Fruit fly (Drosophila melanogaster): Measurements from ENCODE around the gene CG10466.
A peak's percentile ranks its signal among the peaks of the same experiment; 100 is the strongest.

CG10466 gene

dm6 chr2L:19763773-19764580 lies 27.9 kb upstream of the CG10466 start, which contains the start of gene fbp (continued):
- TF ChIP-seq Dbx (GFP tag; IDR thresholded peaks at IDR 0.05) = peak; percentile 44; the same call in 1 of the 3 replicates
- TF ChIP-seq CG7987 (GFP tag; optimal IDR thresholded peaks at IDR 0.05) = no peak
- TF ChIP-seq CG17359 (tag; optimal IDR thresholded peaks at IDR 0.05) = peak; percentile 50
- peak; percentile 47; the same call in 1 of the 2 replicates for TF ChIP-seq E2f1 (GFP tag; IDR thresholded peaks at IDR 0.05)
- TF ChIP-seq fd102C (GFP tag; optimal IDR thresholded peaks at IDR 0.05) = no peak
- TF ChIP-seq CG9609 (GFP tag; optimal IDR thresholded peaks at IDR 0.05) = no peak
- TF ChIP-seq CG2712 (tag; optimal IDR thresholded peaks at IDR 0.05) = peak; percentile 78
- no peak; the same call in 1 of the 2 replicates for TF ChIP-seq CG14014 (GFP tag; IDR thresholded peaks at IDR 0.05)
- TF ChIP-seq slou (GFP tag; optimal IDR thresholded peaks at IDR 0.05) = no peak
- TF ChIP-seq CG17186 (GFP tag; optimal IDR thresholded peaks at IDR 0.05) = no peak
- peak; percentile 29 for TF ChIP-seq CG4328 (GFP tag; optimal IDR thresholded peaks at IDR 0.05)
- no peak for TF ChIP-seq jing (GFP tag; optimal IDR thresholded peaks at IDR 0.05)
- TF ChIP-seq wor (GFP tag; IDR thresholded peaks at IDR 0.05) = no peak
- TF ChIP-seq Ssrp (tag; optimal IDR thresholded peaks at IDR 0.05) = peak; percentile 57
- no peak for TF ChIP-seq CG2202 (tag; optimal IDR thresholded peaks at IDR 0.05)
- TF ChIP-seq Sry-δ (GFP tag; optimal IDR thresholded peaks at IDR 0.05) = no peak
- TF ChIP-seq BtbVII (GFP tag; optimal IDR thresholded peaks at IDR 0.05) = peak; percentile 58
- TF ChIP-seq fu2 (GFP tag; optimal IDR thresholded peaks at IDR 0.05) = no peak
- TF ChIP-seq Mrtf (GFP tag; IDR thresholded peaks at IDR 0.05) = peak; percentile 28; the same call in 1 of the 3 replicates
- TF ChIP-seq CG3407 (GFP tag; optimal IDR thresholded peaks at IDR 0.05) = peak; percentile 37
- no peak for TF ChIP-seq zen2 (GFP tag; IDR thresholded peaks at IDR 0.05; ENCODE audit: partially characterized antibody)
- no peak for TF ChIP-seq MESR4 (GFP tag; optimal IDR thresholded peaks at IDR 0.05)
- TF ChIP-seq MBD-R2 (GFP tag; IDR thresholded peaks at IDR 0.05) = no peak; the same call in 1 of the 2 replicates
- no peak for TF ChIP-seq stc (GFP tag; IDR thresholded peaks at IDR 0.05)
- TF ChIP-seq cato (GFP tag; optimal IDR thresholded peaks at IDR 0.05; ENCODE audit: borderline replicate concordance) = peak; percentile 1
- no peak for TF ChIP-seq trh (GFP tag; optimal IDR thresholded peaks at IDR 0.05)
- TF ChIP-seq CG14860 (GFP tag; IDR thresholded peaks at IDR 0.05; ENCODE audit: partially characterized antibody) = no peak
- TF ChIP-seq ap (GFP tag; IDR thresholded peaks at IDR 0.05) = no peak
- no peak for TF ChIP-seq Max (GFP tag; optimal IDR thresholded peaks at IDR 0.05)
- TF ChIP-seq B-H2 (GFP tag; optimal IDR thresholded peaks at IDR 0.05) = no peak
- peak; percentile 52 for TF ChIP-seq nau (GFP tag; optimal IDR thresholded peaks at IDR 0.05)
- no peak for TF ChIP-seq Optix (GFP tag; IDR thresholded peaks at IDR 0.05)
- TF ChIP-seq CG3065 (GFP tag; optimal IDR thresholded peaks at IDR 0.05) = peak; percentile 28
- TF ChIP-seq B-H1 (GFP tag; IDR thresholded peaks at IDR 0.05) = peak; percentile 44; the same call in 1 of the 3 replicates
- TF ChIP-seq Dfd (GFP tag; optimal IDR thresholded peaks at IDR 0.05) = no peak
- no peak for TF ChIP-seq CkIIα-i1 (GFP tag; IDR thresholded peaks at IDR 0.05)
- TF ChIP-seq CG3281 (GFP tag; optimal IDR thresholded peaks at IDR 0.05) = peak; percentile 73
- peak; percentile 30; the same call in 1 of the 2 replicates for TF ChIP-seq Xrp1 (GFP tag; IDR thresholded peaks at IDR 0.05)
- peak; percentile 48 for TF ChIP-seq CG8388 (GFP tag; optimal IDR thresholded peaks at IDR 0.05)
- peak; percentile 75 for TF ChIP-seq CG7839 (tag; optimal IDR thresholded peaks at IDR 0.05)
- peak; percentile 66 for TF ChIP-seq CG10267 (tag; optimal IDR thresholded peaks at IDR 0.05)
- peak; percentile 56; the same call in 1 of the 2 replicates for TF ChIP-seq vvl (GFP tag; IDR thresholded peaks at IDR 0.05)
- no peak for TF ChIP-seq toy (GFP tag; IDR thresholded peaks at IDR 0.05)
- TF ChIP-seq yki (optimal IDR thresholded peaks at IDR 0.05) = no peak
- TF ChIP-seq Rfx (GFP tag; IDR thresholded peaks at IDR 0.05) = peak; percentile 71
- no peak for TF ChIP-seq CG4617 (GFP tag; optimal IDR thresholded peaks at IDR 0.05; ENCODE audit: borderline replicate concordance)
- TF ChIP-seq CG18476 (GFP tag; optimal IDR thresholded peaks at IDR 0.05) = no peak
- peak; percentile 59 for TF ChIP-seq Dek (tag; optimal IDR thresholded peaks at IDR 0.05)
- TF ChIP-seq odd (GFP tag; optimal IDR thresholded peaks at IDR 0.05) = peak; percentile 76
- TF ChIP-seq H15 (GFP tag; IDR thresholded peaks at IDR 0.05) = no peak
